Worm (Caenorhabditis elegans) whole organism, young adult: ENCODE results near the gene snr-6.

ENCODE experiments used
- B0035.1 ChIP-seq: sonication (generic microtip); optimal IDR thresholded peaks from 2 replicates; lab custom pipeline; 2016; ENCODE audit warnings: missing genetic modification characterization, mild to moderate bottlenecking, missing compliant biosample characterization, missing genotype, missing genetic modification reagents
- F10E7.11 ChIP-seq: sonication (generic microtip); optimal IDR thresholded peaks from 2 replicates; lab custom pipeline; 2017; ENCODE audit warnings: mild to moderate bottlenecking, missing genetic modification characterization, moderate library complexity, missing compliant biosample characterization
- F37B4.10 ChIP-seq: fragments of 200-800 bp; sonication (Bioruptor generic); IDR thresholded peaks from 2 replicates; pipeline ENCODE4 v1.3.6; 2022; ENCODE audit warnings: missing genetic modification characterization, missing compliant biosample characterization
- ama-1 ChIP-seq, 3 experiments: fragments of 150-350 bp in 1 of 3; sonication (generic microtip) in 2 of 3; optimal IDR thresholded peaks; 2 replicates each; lab custom pipeline; 2014 to 2018; ENCODE audit warnings: missing biosample characterization in 2 of 3, missing genetic modification characterization in 2 of 3, missing genetic modification reagents in 2 of 3
- aptf-2 ChIP-seq: fragments of 200-800 bp; sonication (Bioruptor generic); conservative IDR thresholded peaks from 2 replicates; pipeline ENCODE4 v1.3.6; 2022; ENCODE audit warnings: missing genetic modification reagents, missing genetic modification characterization, missing compliant biosample characterization
- attf-5 ChIP-seq: fragments of 200-800 bp; sonication (Bioruptor generic); optimal IDR thresholded peaks from 2 replicates; lab custom pipeline; 2018; ENCODE audit warnings: mild to moderate bottlenecking, missing genetic modification characterization, missing compliant biosample characterization
- attf-6 ChIP-seq: fragments of 200-800 bp; sonication (Bioruptor generic); IDR thresholded peaks from 2 replicates; pipeline ENCODE4 v1.3.6; 2022; ENCODE audit warnings: missing genetic modification reagents, missing genetic modification characterization, missing compliant biosample characterization
- him-1 ChIP-seq: sonication (generic microtip); optimal IDR thresholded peaks from 2 replicates; lab custom pipeline; 2016; ENCODE audit warnings: missing genotype, missing genetic modification reagents, missing genetic modification characterization, missing compliant biosample characterization
- lin-35 ChIP-seq, 3 experiments: fragments of 150-350 bp in 2 of 3; sonication (generic microtip) in 1 of 3; optimal IDR thresholded peaks; 2 replicates each; lab custom pipeline; 2014 to 2018; ENCODE audit warnings: missing biosample characterization in 3 of 3, missing genetic modification characterization in 3 of 3, missing genetic modification reagents in 3 of 3
- madf-10 ChIP-seq: sonication (generic microtip); optimal IDR thresholded peaks from 2 replicates; lab custom pipeline; 2016; ENCODE audit warnings: mild to moderate bottlenecking, missing genetic modification characterization, missing compliant biosample characterization
- nhr-90 ChIP-seq: sonication (generic microtip); optimal IDR thresholded peaks from 2 replicates; lab custom pipeline; 2016; ENCODE audit warnings: missing genotype, mild to moderate bottlenecking, missing genetic modification characterization, missing compliant biosample characterization
- sdz-38 ChIP-seq: sonication (generic microtip); optimal IDR thresholded peaks from 2 replicates; lab custom pipeline; 2016; ENCODE audit warnings: missing genotype, missing genetic modification characterization, missing compliant biosample characterization
- snpc-4 ChIP-seq, 5 experiments: fragments of 150-350 bp in 1 of 5; sonication (generic microtip) in 4 of 5; optimal IDR thresholded peaks; 2 replicates each; lab custom pipeline; 2014 to 2018; ENCODE audit warnings: missing genetic modification characterization in 5 of 5, missing biosample characterization in 3 of 5, antibody characterized with exemption in 2 of 5, mild to moderate bottlenecking in 2 of 5, missing compliant biosample characterization in 2 of 5, missing genotype in 2 of 5, moderate library complexity in 2 of 5, missing genetic modification reagents in 1 of 5
- unc-62 ChIP-seq: fragments of 150-350 bp; optimal IDR thresholded peaks from 2 replicates; lab custom pipeline; 2014; ENCODE audit warnings: missing biosample characterization, missing genetic modification reagents, missing genetic modification characterization

ce11 chrIII:12425846-12426405, 3.5 kb downstream of the snr-6 start:
- TF ChIP-seq madf-10 (tag; lab: Kevin White, UChicago) (no peak), sdz-38 (tag; lab: Kevin White, UChicago) (no peak), snpc-4 (GFP tag; optimal IDR thresholded peaks at IDR 0.05; lab: Kevin White, UChicago) (no peak), snpc-4 (tag; optimal IDR thresholded peaks at IDR 0.05; lab: Kevin White, UChicago) (no peak), attf-5 (GFP tag; lab: Kevin White, UChicago) (no peak), unc-62 (no peak), F10E7.11 (no peak), attf-6 (GFP tag; lab: Robert Waterston, UW) (no peak), B0035.1 (tag; lab: Kevin White, UChicago) (no peak), F37B4.10 (GFP tag; lab: Robert Waterston, UW) (no peak), aptf-2 (GFP tag; lab: Robert Waterston, UW) (no peak), him-1 (tag; lab: Kevin White, UChicago) (no peak), ama-1 (optimal IDR thresholded peaks at IDR 0.05; lab: Kevin White, UChicago) (no peak), ama-1 (GFP tag; optimal IDR thresholded peaks at IDR 0.05; lab: Kevin White, UChicago) (peak in 1 of 2 experiments; percentile 65), lin-35 (GFP tag; optimal IDR thresholded peaks at IDR 0.05; lab: Kevin White, UChicago) (no peak), nhr-90 (tag; lab: Kevin White, UChicago) (no peak)
